Worm (Caenorhabditis elegans) whole organism, mixed stage, embryonic: ENCODE measurements around the gene srw-11.

Experiments
- ceh-83 ChIP-seq: fragments of 200-800 bp; sonication (Bioruptor generic); optimal IDR thresholded peaks from 2 replicates; lab custom pipeline; 2018; ENCODE audit warnings: mild to moderate bottlenecking, missing genetic modification characterization, missing compliant biosample characterization
- ces-1 ChIP-seq: fragments of 150-350 bp; optimal IDR thresholded peaks from 2 replicates; lab custom pipeline; 2014; ENCODE audit warnings: missing biosample characterization, missing genetic modification reagents, missing genetic modification characterization
- cnd-1 ChIP-seq: fragments of 200-800 bp; sonication (Bioruptor generic); optimal IDR thresholded peaks from 2 replicates; lab custom pipeline; 2018; ENCODE audit warnings: mild to moderate bottlenecking, missing genetic modification characterization, missing compliant biosample characterization
- elt-3 ChIP-seq: fragments of 150-350 bp; optimal IDR thresholded peaks from 2 replicates; lab custom pipeline; 2014; ENCODE audit warnings: missing biosample characterization, missing genetic modification characterization
- lsy-2 ChIP-seq: fragments of 150-350 bp; optimal IDR thresholded peaks from 2 replicates; lab custom pipeline; 2014; ENCODE audit warnings: missing biosample characterization, missing genetic modification characterization
- nhr-12 ChIP-seq: fragments of 150-350 bp; optimal IDR thresholded peaks from 2 replicates; lab custom pipeline; 2014; ENCODE audit warnings: missing biosample characterization, missing genetic modification characterization
- nhr-237 ChIP-seq: fragments of 150-350 bp; optimal IDR thresholded peaks from 2 replicates; lab custom pipeline; 2014; ENCODE audit warnings: missing biosample characterization, missing genetic modification characterization
- nhr-28 ChIP-seq: fragments of 150-350 bp; optimal IDR thresholded peaks from 2 replicates; lab custom pipeline; 2014; ENCODE audit warnings: missing biosample characterization, missing genetic modification characterization
- snpc-4 ChIP-seq: fragments of 150-350 bp; optimal IDR thresholded peaks from 2 replicates; lab custom pipeline; 2014; ENCODE audit warnings: missing biosample characterization, missing genetic modification characterization
- sptf-1 ChIP-seq: sonication (generic microtip); optimal IDR thresholded peaks from 2 replicates; lab custom pipeline; 2017; ENCODE audit warnings: mild to moderate bottlenecking, missing genetic modification characterization, moderate library complexity, missing compliant biosample characterization
- unc-120 ChIP-seq: sonication (generic microtip); optimal IDR thresholded peaks from 2 replicates; lab custom pipeline; 2017; ENCODE audit warnings: missing genetic modification characterization, missing compliant biosample characterization; ENCODE audit not compliant: poor library complexity, severe bottlenecking
- unc-39 ChIP-seq: fragments of 150-350 bp; optimal IDR thresholded peaks from 2 replicates; lab custom pipeline; 2014; ENCODE audit warnings: missing biosample characterization, missing genetic modification characterization
- unc-62 ChIP-seq: fragments of 150-350 bp; optimal IDR thresholded peaks from 2 replicates; lab custom pipeline; 2014; ENCODE audit warnings: missing biosample characterization, missing genetic modification reagents, missing genetic modification characterization
- ztf-11 ChIP-seq: fragments of 150-350 bp; optimal IDR thresholded peaks from 2 replicates; lab custom pipeline; 2014; ENCODE audit warnings: missing biosample characterization, missing genetic modification characterization

DNA sequence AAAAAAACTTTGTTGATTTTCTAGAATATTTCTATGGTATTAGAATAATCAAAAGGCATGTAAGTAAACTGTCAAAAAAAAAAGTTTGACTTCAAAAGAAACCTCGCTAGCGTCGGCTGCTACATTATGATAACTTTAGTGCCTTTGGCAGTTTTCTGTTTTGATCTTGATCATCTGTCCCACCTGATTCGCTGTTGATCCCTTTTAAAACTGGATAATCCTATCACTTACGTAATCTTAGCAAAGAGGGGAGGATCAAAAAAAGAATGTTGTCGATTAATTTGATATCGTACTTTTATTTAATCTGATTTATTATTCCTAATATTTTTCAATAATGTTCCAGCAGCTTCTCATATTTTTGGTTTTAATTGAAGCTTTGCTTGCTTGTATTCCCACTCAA, 19.8 kb upstream of the srw-11 start, which contains the start of gene M01B2.8:
- TF ChIP-seq sptf-1 (tag; lab: Kevin White, UChicago) (no peak), elt-3 (tag; lab: Kevin White, UChicago) (no peak), unc-62 (GFP tag; lab: Kevin White, UChicago) (no peak), cnd-1 (tag; lab: Kevin White, UChicago) (no peak), nhr-237 (tag; lab: Kevin White, UChicago) (no peak), ztf-11 (tag; lab: Kevin White, UChicago) (no peak), lsy-2 (tag; lab: Kevin White, UChicago) (no peak), snpc-4 (tag; lab: Kevin White, UChicago) (no peak), ceh-83 (GFP tag; lab: Kevin White, UChicago) (no peak), unc-120 (tag; lab: Kevin White, UChicago) (no peak), unc-39 (tag; lab: Kevin White, UChicago) (no peak), ces-1 (GFP tag; lab: Kevin White, UChicago) (no peak), nhr-28 (no peak), nhr-12 (tag; lab: Kevin White, UChicago) (no peak)
